Fruit fly (Drosophila melanogaster) whole organism, pupa: ENCODE results near the gene CG3184.

Experiments
- CG13204 ChIP-seq: fragments of 200-800 bp; sonication (Bioruptor generic); optimal IDR thresholded peaks from 2 replicates; lab custom pipeline; 2018; ENCODE audit warnings: missing biosample characterization, mild to moderate bottlenecking, missing genetic modification characterization, moderate library complexity
- CG15710 ChIP-seq: fragments of 200-800 bp; sonication (Bioruptor generic); optimal IDR thresholded peaks from 2 replicates; lab custom pipeline; 2018; ENCODE audit warnings: missing biosample characterization, mild to moderate bottlenecking, missing genetic modification characterization, moderate library complexity
- CG9948 ChIP-seq: fragments of 200-800 bp; sonication (Bioruptor generic); optimal IDR thresholded peaks from 2 replicates; lab custom pipeline; 2018; ENCODE audit warnings: missing biosample characterization, mild to moderate bottlenecking, missing genetic modification characterization, moderate library complexity

dm6 chrX:6709252-6710037 is 20.9 kb upstream of the CG3184 start:
- TF ChIP-seq CG13204 (GFP tag; lab: Kevin White, UChicago): no peak
- no peak for TF ChIP-seq CG15710 (tag; lab: Kevin White, UChicago)
- no peak for TF ChIP-seq CG9948 (tag; lab: Kevin White, UChicago)
